Worm (Caenorhabditis elegans) whole organism, young adult: ENCODE data around the gene col-98.

Experiments
- B0019.2 ChIP-seq: fragments of 200-800 bp; sonication (Bioruptor generic); conservative IDR thresholded peaks from 2 replicates; pipeline ENCODE4 v1.3.6; 2022; ENCODE audit warnings: missing genetic modification reagents, missing genetic modification characterization, missing compliant biosample characterization
- B0035.1 ChIP-seq: sonication (generic microtip); optimal IDR thresholded peaks from 2 replicates; lab custom pipeline; 2016; ENCODE audit warnings: missing genetic modification characterization, mild to moderate bottlenecking, missing compliant biosample characterization, missing genotype, missing genetic modification reagents
- B0336.3 ChIP-seq: fragments of 200-800 bp; sonication (Bioruptor generic); IDR thresholded peaks from 2 replicates; pipeline ENCODE4 v1.3.6; 2022; ENCODE audit warnings: missing genetic modification characterization, missing compliant biosample characterization
- C06A6.2 ChIP-seq: fragments of 200-800 bp; sonication (Bioruptor generic); conservative IDR thresholded peaks from 2 replicates; pipeline ENCODE4 v1.3.6; 2022; ENCODE audit warnings: missing genetic modification characterization, missing compliant biosample characterization
- C17E4.6 ChIP-seq: fragments of 200-800 bp; sonication (Bioruptor generic); IDR thresholded peaks from 2 replicates; pipeline ENCODE4 v1.3.6; 2022; ENCODE audit warnings: missing genetic modification reagents, missing genetic modification characterization, missing compliant biosample characterization
- F10E7.11 ChIP-seq: sonication (generic microtip); optimal IDR thresholded peaks from 2 replicates; lab custom pipeline; 2017; ENCODE audit warnings: mild to moderate bottlenecking, missing genetic modification characterization, moderate library complexity, missing compliant biosample characterization
- F37B4.10 ChIP-seq: fragments of 200-800 bp; sonication (Bioruptor generic); IDR thresholded peaks from 2 replicates; pipeline ENCODE4 v1.3.6; 2022; ENCODE audit warnings: missing genetic modification characterization, missing compliant biosample characterization
- F49E8.2 ChIP-seq: sonication (generic microtip); optimal IDR thresholded peaks from 3 replicates; lab custom pipeline; 2017; ENCODE audit warnings: missing genetic modification characterization, mild to moderate bottlenecking, missing compliant biosample characterization, antibody characterized with exemption, moderate library complexity; ENCODE audit not compliant: insufficient read depth
- F55B11.4 ChIP-seq: sonication (generic microtip); optimal IDR thresholded peaks from 2 replicates; lab custom pipeline; 2016; ENCODE audit warnings: missing compliant biosample characterization, missing genetic modification characterization, borderline replicate concordance; ENCODE audit not compliant: insufficient read depth
- T07F8.4 ChIP-seq: sonication (generic microtip); optimal IDR thresholded peaks from 2 replicates; lab custom pipeline; 2016; ENCODE audit warnings: mild to moderate bottlenecking, missing genetic modification characterization, moderate library complexity, missing compliant biosample characterization
- Y53G8AR.9 ChIP-seq: fragments of 200-800 bp; sonication (Bioruptor generic); conservative IDR thresholded peaks from 2 replicates; pipeline ENCODE4 v1.3.6; 2022; ENCODE audit warnings: missing genetic modification reagents, missing genetic modification characterization, missing compliant biosample characterization
- aptf-2 ChIP-seq: fragments of 200-800 bp; sonication (Bioruptor generic); conservative IDR thresholded peaks from 2 replicates; pipeline ENCODE4 v1.3.6; 2022; ENCODE audit warnings: missing genetic modification reagents, missing genetic modification characterization, missing compliant biosample characterization
- atf-7 ChIP-seq: sonication (generic microtip); optimal IDR thresholded peaks from 2 replicates; lab custom pipeline; 2017; ENCODE audit warnings: mild to moderate bottlenecking, missing genetic modification characterization, missing compliant biosample characterization
- attf-3 ChIP-seq: fragments of 200-800 bp; sonication (Bioruptor generic); conservative IDR thresholded peaks from 2 replicates; pipeline ENCODE4 v1.3.6; 2022; ENCODE audit warnings: missing genetic modification reagents, missing genetic modification characterization, missing compliant biosample characterization
- bed-1 ChIP-seq: fragments of 200-800 bp; sonication (Bioruptor generic); IDR thresholded peaks from 2 replicates; pipeline ENCODE4 v1.3.6; 2022; ENCODE audit warnings: missing genetic modification reagents, missing genetic modification characterization, missing compliant biosample characterization
- cebp-1 ChIP-seq, 2 experiments: fragments of 200-800 bp in 1 of 2; sonication (Bioruptor generic) in 1 of 2; sonication (generic microtip) in 1 of 2; IDR thresholded peaks in 1 of 2; optimal IDR thresholded peaks in 1 of 2; 2 replicates each; pipeline versions ENCODE4 v1.3.6 to Lab custom; 2017 to 2022; ENCODE audit warnings: missing compliant biosample characterization in 2 of 2, missing genetic modification characterization in 2 of 2, mild to moderate bottlenecking in 1 of 2, missing genetic modification reagents in 1 of 2, moderate library complexity in 1 of 2
- ceh-100 ChIP-seq: fragments of 200-800 bp; sonication (Bioruptor generic); IDR thresholded peaks from 2 replicates; pipeline ENCODE4 v1.3.6; 2022; ENCODE audit warnings: missing genetic modification reagents, missing genetic modification characterization, missing compliant biosample characterization
- chd-7 ChIP-seq: sonication (generic microtip); optimal IDR thresholded peaks from 2 replicates; lab custom pipeline; 2016; ENCODE audit warnings: mild to moderate bottlenecking, missing genetic modification characterization, moderate library complexity, missing compliant biosample characterization
- efl-1 ChIP-seq: fragments of 150-350 bp; optimal IDR thresholded peaks from 2 replicates; lab custom pipeline; 2014; ENCODE audit warnings: missing biosample characterization, missing genetic modification reagents, missing genetic modification characterization
- egl-18 ChIP-seq: fragments of 200-800 bp; sonication (Bioruptor generic); IDR thresholded peaks from 2 replicates; pipeline ENCODE4 v1.3.6; 2022; ENCODE audit warnings: missing genetic modification reagents, missing genetic modification characterization, missing compliant biosample characterization
- ets-4 ChIP-seq: fragments of 200-800 bp; sonication (Bioruptor generic); optimal IDR thresholded peaks from 2 replicates; lab custom pipeline; 2018; ENCODE audit warnings: mild to moderate bottlenecking, missing genetic modification characterization, missing compliant biosample characterization
- hlh-12 ChIP-seq: sonication (generic microtip); optimal IDR thresholded peaks from 2 replicates; lab custom pipeline; 2016; ENCODE audit warnings: missing genetic modification characterization, missing compliant biosample characterization
- hmg-20 ChIP-seq: fragments of 200-800 bp; sonication (Bioruptor generic); IDR thresholded peaks from 2 replicates; pipeline ENCODE4 v1.3.6; 2022; ENCODE audit warnings: missing genetic modification reagents, missing genetic modification characterization, missing compliant biosample characterization
- lin-26 ChIP-seq: fragments of 200-800 bp; sonication (Bioruptor generic); IDR thresholded peaks from 2 replicates; pipeline ENCODE4 v1.3.6; 2022; ENCODE audit warnings: missing genetic modification reagents, missing genetic modification characterization, missing compliant biosample characterization
- lin-54 ChIP-seq: fragments of 200-800 bp; sonication (Bioruptor generic); optimal IDR thresholded peaks from 2 replicates; lab custom pipeline; 2018; ENCODE audit warnings: mild to moderate bottlenecking, missing genetic modification characterization, missing compliant biosample characterization
- lsy-27 ChIP-seq: sonication (generic microtip); optimal IDR thresholded peaks from 2 replicates; lab custom pipeline; 2017; ENCODE audit warnings: missing genetic modification characterization, mild to moderate bottlenecking, missing compliant biosample characterization, antibody characterized with exemption, missing genotype, borderline replicate concordance; ENCODE audit not compliant: insufficient read depth
- madf-3 ChIP-seq: fragments of 200-800 bp; sonication (Bioruptor generic); IDR thresholded peaks from 2 replicates; pipeline ENCODE4 v1.3.6; 2022; ENCODE audit warnings: missing genetic modification reagents, missing genetic modification characterization, missing compliant biosample characterization
- madf-6 ChIP-seq: fragments of 200-800 bp; sonication (Bioruptor generic); IDR thresholded peaks from 2 replicates; pipeline ENCODE4 v1.3.6; 2022; ENCODE audit warnings: missing genetic modification reagents, missing genetic modification characterization, missing compliant biosample characterization
- mxl-1 ChIP-seq: sonication (generic microtip); optimal IDR thresholded peaks from 2 replicates; lab custom pipeline; 2016; ENCODE audit warnings: missing genetic modification characterization, missing compliant biosample characterization
- nfyb-1 ChIP-seq: fragments of 200-800 bp; sonication (Bioruptor generic); IDR thresholded peaks from 2 replicates; pipeline ENCODE4 v1.3.6; 2022; ENCODE audit warnings: missing genetic modification reagents, missing genetic modification characterization, missing compliant biosample characterization
- nhr-27 ChIP-seq: fragments of 200-800 bp; sonication (Bioruptor generic); optimal IDR thresholded peaks from 2 replicates; lab custom pipeline; 2018; ENCODE audit warnings: mild to moderate bottlenecking, missing genetic modification characterization, moderate library complexity, missing compliant biosample characterization
- nhr-90 ChIP-seq: sonication (generic microtip); optimal IDR thresholded peaks from 2 replicates; lab custom pipeline; 2016; ENCODE audit warnings: missing genotype, mild to moderate bottlenecking, missing genetic modification characterization, missing compliant biosample characterization
- rec-8 ChIP-seq, 2 experiments: sonication (generic microtip); optimal IDR thresholded peaks; 2 replicates each; lab custom pipeline; 2016; ENCODE audit warnings: mild to moderate bottlenecking in 2 of 2, missing genetic modification characterization in 2 of 2, missing genetic modification reagents in 2 of 2, missing genotype in 2 of 2, missing biosample characterization in 1 of 2, missing compliant biosample characterization in 1 of 2, moderate library complexity in 1 of 2
- snpc-1.3 ChIP-seq: sonication (generic microtip); optimal IDR thresholded peaks from 2 replicates; lab custom pipeline; 2017; ENCODE audit warnings: missing genetic modification characterization, mild to moderate bottlenecking, missing compliant biosample characterization, antibody characterized with exemption, moderate library complexity, missing genotype, missing genetic modification reagents; ENCODE audit not compliant: insufficient read depth
- zfh-2 ChIP-seq: fragments of 200-800 bp; sonication (Bioruptor generic); conservative IDR thresholded peaks from 2 replicates; pipeline ENCODE4 v1.3.6; 2022; ENCODE audit warnings: missing genetic modification reagents, missing genetic modification characterization, missing compliant biosample characterization
- ztf-26 ChIP-seq: sonication (generic microtip); optimal IDR thresholded peaks from 2 replicates; lab custom pipeline; 2017; ENCODE audit warnings: missing genetic modification characterization, missing compliant biosample characterization
- ztf-28 ChIP-seq: fragments of 200-800 bp; sonication (Bioruptor generic); IDR thresholded peaks from 2 replicates; pipeline ENCODE4 v1.3.6; 2022; ENCODE audit warnings: missing genetic modification reagents, missing genetic modification characterization, missing compliant biosample characterization

Gene col-98

DNA sequence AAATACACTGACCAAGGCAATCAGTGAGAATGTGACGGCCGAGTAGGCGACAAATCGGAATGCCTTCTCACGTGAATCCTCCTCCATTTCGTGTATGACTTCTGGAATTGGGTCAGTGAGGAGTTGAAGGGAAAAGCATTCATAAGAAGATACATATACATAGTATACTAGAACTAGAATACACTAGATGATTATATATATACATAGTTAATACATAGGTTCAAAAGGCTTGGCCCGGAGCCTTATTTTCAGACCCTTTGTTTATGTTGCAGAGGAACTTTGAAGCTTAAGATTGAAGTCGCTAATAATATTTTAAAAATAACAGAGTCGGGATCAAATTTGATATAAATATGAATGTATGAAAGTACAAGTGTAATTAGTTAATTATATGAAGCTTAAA lies 25.2 kb upstream of the col-98 start, which contains the start of gene col-97:
col-97 (minus strand) TSS at position 101 of the 400 bp plus-strand sequence.
- TF ChIP-seq egl-18 (GFP tag; lab: Robert Waterston, UW) (no peak), aptf-2 (GFP tag; lab: Robert Waterston, UW) (no peak), snpc-1.3 (tag; lab: Kevin White, UChicago) (no peak), B0336.3 (GFP tag; lab: Robert Waterston, UW) (no peak), madf-6 (no peak), ceh-100 (GFP tag; lab: Robert Waterston, UW) (no peak), ztf-28 (GFP tag; lab: Robert Waterston, UW) (no peak), nfyb-1 (no peak), B0035.1 (tag; lab: Kevin White, UChicago) (no peak), lsy-27 (tag; lab: Kevin White, UChicago) (no peak), Y53G8AR.9 (GFP tag; lab: Robert Waterston, UW) (no peak), attf-3 (GFP tag; lab: Robert Waterston, UW) (no peak), rec-8 (tag; optimal IDR thresholded peaks at IDR 0.05; lab: Kevin White, UChicago) (no peak), hlh-12 (tag; lab: Kevin White, UChicago) (no peak), efl-1 (GFP tag; lab: Kevin White, UChicago) (no peak), F10E7.11 (tag; lab: Kevin White, UChicago) (no peak), nhr-90 (no peak), bed-1 (GFP tag; lab: Robert Waterston, UW) (no peak), F49E8.2 (no peak), atf-7 (no peak)
- TF ChIP-seq, all 124 proteins: peak for 0

- TF ChIP-seq zfh-2 (GFP tag; lab: Robert Waterston, UW) (peak; percentile 59), ets-4 (GFP tag; lab: Kevin White, UChicago) (no peak), F37B4.10 (GFP tag; lab: Robert Waterston, UW) (0 out of 2 replicates have a peak, but pooled peaks have one; percentile 62)
These were observed 20.6 kb upstream of the col-98 start for ce11 chrIII:12998252-12998651.

DNA sequence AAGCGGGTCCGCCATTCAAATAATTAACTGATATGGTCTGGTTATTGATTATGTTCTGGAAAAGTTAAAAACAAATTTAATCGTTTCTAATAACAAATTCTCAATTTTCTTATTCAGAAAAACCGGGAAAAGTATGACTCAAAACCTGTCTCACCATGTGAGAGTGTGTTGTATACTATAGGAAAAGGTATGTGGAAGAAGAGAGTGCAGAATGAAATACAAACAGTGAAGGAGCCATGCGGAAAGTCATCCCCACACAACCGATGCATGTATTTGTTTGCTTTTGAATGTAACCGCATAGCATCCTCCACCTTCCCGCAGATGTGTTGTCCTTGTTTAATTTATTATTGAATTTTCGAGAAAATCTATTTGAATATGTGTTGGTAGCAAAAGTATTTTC lies 18.4 kb upstream of the col-98 start, which contains the start of gene ZK1010.8:
ZK1010.8 (minus strand) TSS at position 214 of the 400 bp plus-strand sequence.
- no peak for TF ChIP-seq chd-7 (tag; lab: Kevin White, UChicago)
- no peak for TF ChIP-seq C17E4.6 (GFP tag; lab: Robert Waterston, UW)
- TF ChIP-seq cebp-1 (GFP tag; IDR thresholded peaks at IDR 0.05; lab: Robert Waterston, UW): no peak
- no peak for TF ChIP-seq cebp-1 (tag; optimal IDR thresholded peaks at IDR 0.05; lab: Kevin White, UChicago)
- no peak for TF ChIP-seq hmg-20
- TF ChIP-seq lin-26: no peak
- no peak for TF ChIP-seq nhr-27
- no peak for TF ChIP-seq madf-3 (GFP tag; lab: Robert Waterston, UW)
- TF ChIP-seq ztf-26: no peak
- TF ChIP-seq mxl-1 (tag; lab: Kevin White, UChicago): no peak
- TF ChIP-seq C06A6.2: no peak
- TF ChIP-seq lin-54 (GFP tag; lab: Kevin White, UChicago): no peak
- no peak for TF ChIP-seq F55B11.4 (tag; lab: Kevin White, UChicago)
- no peak for TF ChIP-seq T07F8.4 (tag; lab: Kevin White, UChicago)
- no peak for TF ChIP-seq B0019.2
